Fruit fly (Drosophila melanogaster) whole organism, embryonic: Measurements from ENCODE around the gene CG9903.
A peak's percentile ranks its signal among the peaks of the same experiment; 100 is the strongest.

Experiments
- Bgb ChIP-seq: fragments of 200-800 bp; sonication (Bioruptor generic); IDR thresholded peaks from 2 replicates; pipeline ENCODE4 v1.3.6; 2022; ENCODE audit warnings: missing biosample characterization, missing genetic modification characterization; ENCODE audit not compliant: partially characterized antibody
- CG10209 ChIP-seq: fragments of 200-800 bp; sonication (Bioruptor generic); optimal IDR thresholded peaks from 3 replicates; lab custom pipeline; 2017; ENCODE audit warnings: missing biosample characterization, mild to moderate bottlenecking, missing genetic modification characterization, missing genetic modification reagents
- CG10274 ChIP-seq: fragments of 200-800 bp; sonication (Bioruptor generic); optimal IDR thresholded peaks from 3 replicates; lab custom pipeline; 2017; ENCODE audit warnings: missing biosample characterization, mild to moderate bottlenecking, missing genetic modification characterization
- CG10959 ChIP-seq: fragments of 200-800 bp; sonication (Bioruptor generic); IDR thresholded peaks from 2 replicates; pipeline ENCODE4 v1.3.6; 2022; ENCODE audit warnings: missing biosample characterization, missing genetic modification characterization
- CG11093 ChIP-seq: fragments of 200-800 bp; sonication (Bioruptor generic); IDR thresholded peaks from 3 replicates; pipeline ENCODE4 v1.3.6; 2022; ENCODE audit warnings: missing biosample characterization, missing genetic modification characterization
- CG12236 ChIP-seq: fragments of 200-800 bp; sonication (Bioruptor generic); optimal IDR thresholded peaks from 2 replicates; lab custom pipeline; 2016; ENCODE audit warnings: missing biosample characterization, missing genetic modification characterization
- CG13287 ChIP-seq: fragments of 200-800 bp; sonication (Bioruptor generic); IDR thresholded peaks from 2 replicates; pipeline ENCODE4 v1.3.6; 2022; ENCODE audit warnings: missing biosample characterization, missing genetic modification characterization; ENCODE audit not compliant: partially characterized antibody
- CG14667 ChIP-seq: fragments of 200-800 bp; sonication (Bioruptor generic); IDR thresholded peaks from 2 replicates; pipeline ENCODE4 v1.3.6; 2022; ENCODE audit warnings: missing biosample characterization, missing genetic modification characterization
- CG1603 ChIP-seq: fragments of 200-800 bp; sonication (Bioruptor generic); optimal IDR thresholded peaks from 2 replicates; lab custom pipeline; 2019; ENCODE audit warnings: missing biosample characterization, mild to moderate bottlenecking, missing genetic modification characterization, moderate library complexity
- CG16813 ChIP-seq: fragments of 200-800 bp; sonication (Bioruptor generic); IDR thresholded peaks from 3 replicates; pipeline ENCODE4 v1.3.6; 2022; ENCODE audit warnings: missing biosample characterization, missing genetic modification characterization; ENCODE audit not compliant: partially characterized antibody
- CG17361 ChIP-seq: fragments of 200-800 bp; sonication (Bioruptor generic); IDR thresholded peaks from 3 replicates; pipeline ENCODE4 v1.3.6; 2022; ENCODE audit warnings: missing biosample characterization, missing genetic modification characterization
- CG18599 ChIP-seq: fragments of 200-800 bp; sonication (Bioruptor generic); optimal IDR thresholded peaks from 3 replicates; lab custom pipeline; 2017; ENCODE audit warnings: missing biosample characterization, missing genetic modification characterization, mild to moderate bottlenecking, moderate library complexity, missing genetic modification reagents
- CG31365 ChIP-seq: fragments of 200-800 bp; sonication (Bioruptor generic); optimal IDR thresholded peaks from 2 replicates; lab custom pipeline; 2018; ENCODE audit warnings: missing biosample characterization, mild to moderate bottlenecking, missing genetic modification characterization
- CG3407 ChIP-seq: fragments of 200-800 bp; sonication (Bioruptor generic); optimal IDR thresholded peaks from 2 replicates; lab custom pipeline; 2018; ENCODE audit warnings: missing biosample characterization, mild to moderate bottlenecking, missing genetic modification characterization
- CG34376 ChIP-seq: fragments of 200-800 bp; sonication (Bioruptor generic); optimal IDR thresholded peaks from 2 replicates; lab custom pipeline; 2018; ENCODE audit warnings: missing biosample characterization, mild to moderate bottlenecking, missing genetic modification characterization
- CG4707 ChIP-seq: fragments of 200-800 bp; sonication (Bioruptor generic); optimal IDR thresholded peaks from 2 replicates; lab custom pipeline; 2018; ENCODE audit warnings: missing biosample characterization, mild to moderate bottlenecking, missing genetic modification characterization, moderate library complexity
- CG6854 ChIP-seq: fragments of 200-800 bp; sonication (Bioruptor generic); optimal IDR thresholded peaks from 3 replicates; lab custom pipeline; 2017; ENCODE audit warnings: missing biosample characterization, mild to moderate bottlenecking, missing genetic modification characterization
- CG7271 ChIP-seq: fragments of 200-800 bp; sonication (Bioruptor generic); optimal IDR thresholded peaks from 2 replicates; lab custom pipeline; 2018; ENCODE audit warnings: missing biosample characterization, mild to moderate bottlenecking, missing genetic modification characterization, moderate library complexity
- CG8290 ChIP-seq, 3 experiments: fragments of 200-800 bp; sonication (Bioruptor generic); optimal IDR thresholded peaks; 2 replicates each; lab custom pipeline; 2016 to 2019; ENCODE audit warnings: missing biosample characterization in 3 of 3, missing genetic modification characterization in 3 of 3, mild to moderate bottlenecking in 2 of 3, moderate library complexity in 1 of 3
- CG9727 ChIP-seq: fragments of 200-800 bp; sonication (Bioruptor generic); optimal IDR thresholded peaks from 3 replicates; lab custom pipeline; 2017; ENCODE audit warnings: missing biosample characterization, mild to moderate bottlenecking, missing genetic modification characterization
- Camta ChIP-seq: fragments of 200-800 bp; sonication (Bioruptor generic); optimal IDR thresholded peaks from 2 replicates; lab custom pipeline; 2016; ENCODE audit warnings: missing biosample characterization, missing genetic modification characterization
- Dek ChIP-seq: fragments of 200-800 bp; sonication (Bioruptor generic); optimal IDR thresholded peaks from 3 replicates; lab custom pipeline; 2019; ENCODE audit warnings: missing biosample characterization, mild to moderate bottlenecking, missing genetic modification characterization, moderate library complexity
- HLH4C ChIP-seq: fragments of 200-800 bp; sonication (Bioruptor generic); IDR thresholded peaks from 3 replicates; pipeline ENCODE4 v1.3.6; 2022; ENCODE audit warnings: missing biosample characterization, missing genetic modification characterization; ENCODE audit not compliant: partially characterized antibody
- Hmx ChIP-seq: fragments of 200-800 bp; sonication (Bioruptor generic); optimal IDR thresholded peaks from 2 replicates; lab custom pipeline; 2016; ENCODE audit warnings: missing biosample characterization, missing genetic modification characterization
- Hr39 ChIP-seq: fragments of >200 bp; optimal IDR thresholded peaks from 2 replicates; lab custom pipeline; 2017
- Hr78 ChIP-seq, 2 experiments: fragments of 200-800 bp in 1 of 2; fragments of >200 bp in 1 of 2; sonication (Bioruptor generic) in 1 of 2; optimal IDR thresholded peaks; 2 replicates each; lab custom pipeline; 2017 to 2019; ENCODE audit warnings: missing biosample characterization in 2 of 2, missing genetic modification characterization in 2 of 2, mild to moderate bottlenecking in 1 of 2, moderate library complexity in 1 of 2
- MTF-1 ChIP-seq: fragments of 200-800 bp; sonication (Bioruptor generic); optimal IDR thresholded peaks from 2 replicates; lab custom pipeline; 2018; ENCODE audit warnings: missing biosample characterization, mild to moderate bottlenecking, missing genetic modification characterization, borderline replicate concordance
- NC2β ChIP-seq: fragments of 200-800 bp; sonication (Bioruptor generic); optimal IDR thresholded peaks from 2 replicates; lab custom pipeline; 2016; ENCODE audit warnings: missing biosample characterization, missing genetic modification characterization
- NfI ChIP-seq: fragments of 200-800 bp; sonication (Bioruptor generic); optimal IDR thresholded peaks from 3 replicates; lab custom pipeline; 2018; ENCODE audit warnings: missing biosample characterization, mild to moderate bottlenecking, missing genetic modification characterization, moderate library complexity
- Oaz ChIP-seq: fragments of 200-800 bp; sonication (Bioruptor generic); IDR thresholded peaks from 2 replicates; pipeline ENCODE4 v1.3.6; 2022; ENCODE audit warnings: missing biosample characterization, missing genetic modification characterization
- Ssrp ChIP-seq: fragments of 200-800 bp; sonication (Bioruptor generic); optimal IDR thresholded peaks from 2 replicates; lab custom pipeline; 2018; ENCODE audit warnings: missing biosample characterization, mild to moderate bottlenecking, missing genetic modification characterization, moderate library complexity
- cas ChIP-seq: fragments of 200-800 bp; sonication (Bioruptor generic); IDR thresholded peaks from 2 replicates; pipeline ENCODE4 v1.3.6; 2022; ENCODE audit warnings: missing biosample characterization, missing genetic modification characterization
- chm ChIP-seq: fragments of 200-800 bp; sonication (Bioruptor generic); IDR thresholded peaks from 2 replicates; pipeline ENCODE4 v1.3.6; 2022; ENCODE audit warnings: missing biosample characterization, missing genetic modification characterization
- chn ChIP-seq: fragments of 200-800 bp; sonication (Bioruptor generic); optimal IDR thresholded peaks from 2 replicates; lab custom pipeline; 2016; ENCODE audit warnings: missing biosample characterization, missing genetic modification characterization
- ci ChIP-seq: fragments of 200-800 bp; sonication (Bioruptor generic); IDR thresholded peaks from 3 replicates; pipeline ENCODE4 v1.3.6; 2022; ENCODE audit warnings: missing biosample characterization, missing genetic modification characterization
- danr ChIP-seq: fragments of 200-800 bp; sonication (Bioruptor generic); IDR thresholded peaks from 2 replicates; pipeline ENCODE4 v1.3.6; 2022; ENCODE audit warnings: missing biosample characterization, missing genetic modification characterization
- gce ChIP-seq: fragments of 200-800 bp; sonication (Bioruptor generic); IDR thresholded peaks from 3 replicates; pipeline ENCODE4 v1.3.6; 2022; ENCODE audit warnings: missing biosample characterization, missing genetic modification characterization
- hb ChIP-seq: fragments of 200-800 bp; sonication (Bioruptor generic); IDR thresholded peaks from 3 replicates; pipeline ENCODE4 v1.3.6; 2022; ENCODE audit warnings: missing biosample characterization, missing genetic modification characterization; ENCODE audit not compliant: partially characterized antibody
- ind ChIP-seq: fragments of 200-800 bp; sonication (Bioruptor generic); optimal IDR thresholded peaks from 3 replicates; lab custom pipeline; 2016; ENCODE audit warnings: missing biosample characterization, missing genetic modification characterization
- kay ChIP-seq: fragments of 200-800 bp; sonication (Bioruptor generic); optimal IDR thresholded peaks from 2 replicates; lab custom pipeline; 2016; ENCODE audit warnings: missing biosample characterization, missing genetic modification characterization
- kni ChIP-seq: fragments of 200-800 bp; sonication (Bioruptor generic); optimal IDR thresholded peaks from 3 replicates; lab custom pipeline; 2017; ENCODE audit warnings: mild to moderate bottlenecking, missing biosample characterization, missing genetic modification reagents, missing genetic modification characterization
- onecut ChIP-seq: fragments of 200-800 bp; sonication (Bioruptor generic); IDR thresholded peaks from 2 replicates; pipeline ENCODE4 v1.3.6; 2022; ENCODE audit warnings: missing biosample characterization, missing genetic modification characterization
- org-1 ChIP-seq: fragments of 200-800 bp; sonication (Bioruptor generic); optimal IDR thresholded peaks from 2 replicates; lab custom pipeline; 2017; ENCODE audit warnings: missing biosample characterization, missing genetic modification characterization
- pros ChIP-seq: fragments of 200-800 bp; sonication (Bioruptor generic); optimal IDR thresholded peaks from 3 replicates; lab custom pipeline; 2019; ENCODE audit warnings: missing biosample characterization, mild to moderate bottlenecking, missing genetic modification characterization, moderate library complexity
- repo ChIP-seq: fragments of 200-800 bp; sonication (Bioruptor generic); optimal IDR thresholded peaks from 2 replicates; lab custom pipeline; 2016; ENCODE audit warnings: missing biosample characterization, missing genetic modification characterization
- slou ChIP-seq: fragments of 200-800 bp; sonication (Bioruptor generic); optimal IDR thresholded peaks from 3 replicates; lab custom pipeline; 2016; ENCODE audit warnings: missing biosample characterization, missing genetic modification characterization
- sob ChIP-seq: fragments of 200-800 bp; sonication (Bioruptor generic); IDR thresholded peaks from 2 replicates; pipeline ENCODE4 v1.3.6; 2022; ENCODE audit warnings: missing biosample characterization, missing genetic modification characterization
- tap ChIP-seq: fragments of 200-800 bp; optimal IDR thresholded peaks from 3 replicates; lab custom pipeline; 2019; ENCODE audit warnings: missing biosample characterization, mild to moderate bottlenecking, missing genetic modification characterization, moderate library complexity
- tio ChIP-seq: fragments of 200-800 bp; sonication (Bioruptor generic); optimal IDR thresholded peaks from 2 replicates; lab custom pipeline; 2017; ENCODE audit warnings: missing biosample characterization, missing genetic modification characterization, inconsistent platforms
- wor ChIP-seq: fragments of 200-800 bp; sonication (Bioruptor generic); IDR thresholded peaks from 2 replicates; pipeline ENCODE4 v1.3.6; 2022; ENCODE audit warnings: missing biosample characterization, missing genetic modification characterization
- zf30C ChIP-seq: fragments of 200-800 bp; sonication (Bioruptor generic); optimal IDR thresholded peaks from 3 replicates; lab custom pipeline; 2018; ENCODE audit warnings: missing biosample characterization, mild to moderate bottlenecking, missing genetic modification characterization

CG9903 gene

DNA sequence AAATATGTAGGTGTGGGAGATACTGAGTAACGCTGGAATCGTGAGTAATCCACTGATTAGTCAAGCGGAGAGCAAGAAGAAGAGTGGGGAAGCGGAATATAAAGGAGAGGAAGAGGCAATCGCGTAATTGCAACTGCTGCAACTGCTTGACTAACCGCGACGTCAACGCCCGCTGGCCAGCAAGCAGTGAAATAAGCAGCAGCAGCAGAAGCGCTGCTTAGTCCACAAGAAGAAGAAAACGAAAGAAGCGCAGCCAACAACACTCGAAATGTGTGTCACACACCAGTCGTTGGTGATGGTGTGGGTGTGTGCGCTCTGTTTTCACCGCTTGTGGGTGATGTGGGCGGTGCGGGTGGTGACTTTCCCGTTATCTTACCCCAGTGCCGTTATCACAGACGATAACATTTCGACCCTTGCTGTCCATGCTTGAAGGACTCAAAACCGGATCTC, 12.3 kb upstream of the CG9903 start (continued):
- TF ChIP-seq Bgb (no peak), chn (peak; percentile 31), cas (GFP tag; lab: Robert Waterston, UW) (no peak), CG12236 (GFP tag; lab: Kevin White, UChicago) (no peak), ci (GFP tag; lab: Robert Waterston, UW) (peak; percentile 36; the same call in 2 of the 3 replicates), Hr39 (no peak), NC2β (GFP tag; lab: Kevin White, UChicago) (no peak), slou (GFP tag; lab: Kevin White, UChicago) (no peak), Hmx (GFP tag; lab: Kevin White, UChicago) (no peak), sob (GFP tag; lab: Robert Waterston, UW) (no peak), ind (GFP tag; lab: Kevin White, UChicago) (no peak), repo (GFP tag; lab: Kevin White, UChicago) (no peak), MTF-1 (no peak), Oaz (GFP tag; lab: Robert Waterston, UW) (no peak), chm (no peak), tio (GFP tag; lab: Kevin White, UChicago) (no peak), CG6854 (GFP tag; lab: Kevin White, UChicago) (no peak), hb (GFP tag; lab: Robert Waterston, UW) (no peak), zf30C (no peak), gce (GFP tag; lab: Robert Waterston, UW) (no peak), CG1603 (tag; lab: Kevin White, UChicago) (no peak), NfI (no peak), CG4707 (GFP tag; lab: Kevin White, UChicago) (no peak), org-1 (GFP tag; lab: Kevin White, UChicago) (no peak), CG9727 (GFP tag; lab: Kevin White, UChicago) (no peak), wor (no peak), CG10959 (no peak), kay (GFP tag; lab: Kevin White, UChicago) (peak; percentile 88), CG14667 (GFP tag; lab: Robert Waterston, UW) (no peak), CG7271 (no peak), Ssrp (no peak), CG13287 (GFP tag; lab: Robert Waterston, UW) (no peak), CG10274 (GFP tag; lab: Kevin White, UChicago) (no peak), onecut (no peak), danr (GFP tag; lab: Robert Waterston, UW) (no peak), Hr78 (GFP tag; optimal IDR thresholded peaks at IDR 0.05; lab: Kevin White, UChicago) (no peak), kni (peak; percentile 86), tap (tag; lab: Kevin White, UChicago) (no peak), Camta (GFP tag; lab: Kevin White, UChicago) (no peak), CG3407 (GFP tag; lab: Kevin White, UChicago) (no peak), pros (GFP tag; lab: Kevin White, UChicago) (peak; percentile 93), CG8290 (GFP tag; optimal IDR thresholded peaks at IDR 0.05; lab: Kevin White, UChicago) (peak; percentile 70), CG8290 (tag; optimal IDR thresholded peaks at IDR 0.05; lab: Kevin White, UChicago) (peak; percentile 18 to 88), CG10209 (no peak), CG11093 (GFP tag; lab: Robert Waterston, UW) (no peak), CG17361 (GFP tag; lab: Robert Waterston, UW) (no peak; the same call in 2 of the 3 replicates), CG34376 (GFP tag; lab: Kevin White, UChicago) (peak; percentile 69), Dek (tag; lab: Kevin White, UChicago) (no peak), HLH4C (GFP tag; lab: Robert Waterston, UW) (0 out of 3 replicates have a peak, but pooled peaks have one; percentile 30), CG18599 (GFP tag; lab: Kevin White, UChicago) (no peak), CG31365 (tag; lab: Kevin White, UChicago) (peak; percentile 99), CG16813 (GFP tag; lab: Robert Waterston, UW) (no peak)
